Fruit fly (Drosophila melanogaster): ENCODE results near the gene Trm7-32.
A peak's percentile ranks its signal among the peaks of the same experiment; 100 is the strongest.

dm6 chr3R:16991781-16992180, 48.7 kb upstream of the Trm7-32 start, which contains the start of gene EMC2B:
- TF ChIP-seq CG34367 (tag; optimal IDR thresholded peaks at IDR 0.05) (no peak), CG17806 (tag; optimal IDR thresholded peaks at IDR 0.05) (peak; percentile 18), CG15710 (tag; optimal IDR thresholded peaks at IDR 0.05) (no peak), D1 (tag; optimal IDR thresholded peaks at IDR 0.05) (no peak), fd96Ca (GFP tag; IDR thresholded peaks at IDR 0.05) (no peak), gl (tag; optimal IDR thresholded peaks at IDR 0.05) (no peak), CG8159 (tag; optimal IDR thresholded peaks at IDR 0.05) (peak; percentile 8), CG14655 (GFP tag; optimal IDR thresholded peaks at IDR 0.05) (no peak), CG4496 (GFP tag; IDR thresholded peaks at IDR 0.05) (no peak), CG13204 (GFP tag; optimal IDR thresholded peaks at IDR 0.05) (no peak), Pif1B (GFP tag; optimal IDR thresholded peaks at IDR 0.05) (no peak), EcR (GFP tag; optimal IDR thresholded peaks at IDR 0.05) (no peak), CG10348 (GFP tag; IDR thresholded peaks at IDR 0.05) (no peak), CG9948 (tag; optimal IDR thresholded peaks at IDR 0.05) (no peak)
